ENCODE assay signal across 1 fruit fly cellular context in the genomic region with DNA sequence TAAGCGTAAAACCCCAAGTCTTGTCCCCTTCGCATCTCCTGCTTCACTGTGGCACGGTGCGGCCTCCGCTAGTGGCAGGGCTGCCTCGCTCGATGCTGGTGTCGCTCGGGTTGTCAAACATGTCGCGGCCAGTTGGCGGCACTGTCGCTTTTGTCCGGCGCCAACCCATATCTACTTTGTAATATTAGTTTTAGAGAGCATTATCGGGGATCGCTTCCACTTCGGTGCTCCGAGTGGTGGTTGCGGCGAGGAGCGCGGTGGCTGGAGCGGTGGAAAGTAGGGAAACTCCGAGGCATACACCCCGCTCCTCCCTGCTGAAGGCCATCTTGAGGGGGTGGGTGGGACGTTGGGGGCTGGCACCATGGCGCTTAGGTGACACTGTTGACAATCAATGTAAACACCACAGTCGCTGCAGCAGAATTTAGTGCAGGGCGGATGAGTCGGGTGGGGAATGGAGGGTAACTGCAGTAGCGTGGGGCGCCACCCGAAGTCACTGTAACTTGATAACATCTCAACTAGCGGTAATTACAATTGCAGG.
TF ChIP-seq lines count a peak whose summit lies in the region.

No protein-coding gene starts in this region.

TF ChIP-seq in whole organism, embryonic, 481 proteins besides CTCF, POLR2A, EP300 and RAD21 (continued from another document):
- TF ChIP-seq Usf (GFP tag; optimal IDR thresholded peaks at IDR 0.05; lab: Kevin White, UChicago) = peak; percentile 36
- TF ChIP-seq gsb (GFP tag; IDR thresholded peaks at IDR 0.05; lab: Robert Waterston, UW) = no peak
- no peak for TF ChIP-seq Taf1 (GFP tag; IDR thresholded peaks at IDR 0.05; lab: Robert Waterston, UW)
- no peak for TF ChIP-seq Lim3 (GFP tag; IDR thresholded peaks at IDR 0.05; lab: Robert Waterston, UW)
- no peak for TF ChIP-seq CG13424 (tag; optimal IDR thresholded peaks at IDR 0.05; lab: Kevin White, UChicago)
- no peak for TF ChIP-seq CG18011 (GFP tag; optimal IDR thresholded peaks at IDR 0.05; lab: Kevin White, UChicago)
- no peak for TF ChIP-seq CG13123 (GFP tag; optimal IDR thresholded peaks at IDR 0.05; lab: Kevin White, UChicago)
- TF ChIP-seq hb (GFP tag; IDR thresholded peaks at IDR 0.05; lab: Robert Waterston, UW; ENCODE audit: partially characterized antibody) = no peak
- no peak for TF ChIP-seq rib (GFP tag; IDR thresholded peaks at IDR 0.05; lab: Robert Waterston, UW)
- no peak for TF ChIP-seq Mes4 (GFP tag; optimal IDR thresholded peaks at IDR 0.05; lab: Kevin White, UChicago)
- no peak for TF ChIP-seq CG10654 (GFP tag; optimal IDR thresholded peaks at IDR 0.05; lab: Kevin White, UChicago)
- no peak for TF ChIP-seq Chrac-16 (GFP tag; optimal IDR thresholded peaks at IDR 0.05; lab: Kevin White, UChicago)
- TF ChIP-seq btn (GFP tag; optimal IDR thresholded peaks at IDR 0.05; lab: Kevin White, UChicago) = no peak
- no peak for TF ChIP-seq slbo (GFP tag; IDR thresholded peaks at IDR 0.05; lab: Robert Waterston, UW)
- TF ChIP-seq gfzf (GFP tag; optimal IDR thresholded peaks at IDR 0.05; lab: Kevin White, UChicago) = no peak
- TF ChIP-seq ERR (GFP tag; optimal IDR thresholded peaks at IDR 0.05; lab: Kevin White, UChicago) = no peak
- no peak for TF ChIP-seq her (GFP tag; optimal IDR thresholded peaks at IDR 0.05; lab: Kevin White, UChicago)
- no peak for TF ChIP-seq CG32772 (GFP tag; IDR thresholded peaks at IDR 0.05; lab: Robert Waterston, UW)
- no peak for TF ChIP-seq slou (GFP tag; optimal IDR thresholded peaks at IDR 0.05; lab: Kevin White, UChicago)
- TF ChIP-seq NfI (GFP tag; optimal IDR thresholded peaks at IDR 0.05; lab: Kevin White, UChicago) = no peak
- TF ChIP-seq stc (GFP tag; IDR thresholded peaks at IDR 0.05; lab: Robert Waterston, UW) = no peak
- TF ChIP-seq CG2889 (GFP tag; IDR thresholded peaks at IDR 0.05; lab: Robert Waterston, UW) = no peak
- no peak for TF ChIP-seq Oli (tag; optimal IDR thresholded peaks at IDR 0.05; lab: Kevin White, UChicago)
- no peak for TF ChIP-seq CG34422 (GFP tag; IDR thresholded peaks at IDR 0.05; lab: Robert Waterston, UW)
- TF ChIP-seq Hr39 (optimal IDR thresholded peaks at IDR 0.05; lab: Kevin White, UChicago) = no peak
- no peak for TF ChIP-seq CG4404 (GFP tag; IDR thresholded peaks at IDR 0.05; lab: Robert Waterston, UW)
- TF ChIP-seq CG8478 (optimal IDR thresholded peaks at IDR 0.05; lab: Kevin White, UChicago) = no peak
- TF ChIP-seq lov (optimal IDR thresholded peaks at IDR 0.05; lab: Kevin White, UChicago) = no peak
- TF ChIP-seq lov (GFP tag; IDR thresholded peaks at IDR 0.05; lab: Robert Waterston, UW) = 0 out of 3 replicates have a peak, but pooled peaks have one; percentile 65
- no peak for TF ChIP-seq fd96Cb (tag; optimal IDR thresholded peaks at IDR 0.05; lab: Kevin White, UChicago)
- no peak for TF ChIP-seq ftz-f1 (GFP tag; optimal IDR thresholded peaks at IDR 0.05; lab: Kevin White, UChicago)
- no peak for TF ChIP-seq sob (GFP tag; IDR thresholded peaks at IDR 0.05; lab: Robert Waterston, UW)
- no peak for TF ChIP-seq CG7839 (tag; optimal IDR thresholded peaks at IDR 0.05; lab: Kevin White, UChicago)
- peak; percentile 77 for TF ChIP-seq MTF-1 (GFP tag; optimal IDR thresholded peaks at IDR 0.05; lab: Kevin White, UChicago; ENCODE audit: borderline replicate concordance)
- no peak for TF ChIP-seq CG11093 (GFP tag; IDR thresholded peaks at IDR 0.05; lab: Robert Waterston, UW)
- TF ChIP-seq HLH3B (GFP tag; IDR thresholded peaks at IDR 0.05; lab: Robert Waterston, UW) = no peak
- no peak for TF ChIP-seq trh (GFP tag; optimal IDR thresholded peaks at IDR 0.05; lab: Kevin White, UChicago)
- no peak for TF ChIP-seq CG7928 (GFP tag; optimal IDR thresholded peaks at IDR 0.05; lab: Kevin White, UChicago)
- TF ChIP-seq Eip74EF (GFP tag; optimal IDR thresholded peaks at IDR 0.05; lab: Kevin White, UChicago) = no peak
- TF ChIP-seq CG6654 (GFP tag; optimal IDR thresholded peaks at IDR 0.05; lab: Kevin White, UChicago) = no peak
- TF ChIP-seq ro (GFP tag; IDR thresholded peaks at IDR 0.05; lab: Robert Waterston, UW) = no peak
- no peak for TF ChIP-seq CG3838 (GFP tag; optimal IDR thresholded peaks at IDR 0.05; lab: Kevin White, UChicago)
- no peak for TF ChIP-seq CG18599 (GFP tag; optimal IDR thresholded peaks at IDR 0.05; lab: Kevin White, UChicago)
- no peak for TF ChIP-seq CG32532 (GFP tag; IDR thresholded peaks at IDR 0.05; lab: Robert Waterston, UW)
- no peak for TF ChIP-seq CG13775 (GFP tag; optimal IDR thresholded peaks at IDR 0.05; lab: Kevin White, UChicago)
- no peak for TF ChIP-seq chif (GFP tag; optimal IDR thresholded peaks at IDR 0.05; lab: Kevin White, UChicago)
- no peak for TF ChIP-seq HLH4C (GFP tag; IDR thresholded peaks at IDR 0.05; lab: Robert Waterston, UW; ENCODE audit: partially characterized antibody)
- TF ChIP-seq CG9817 (tag; optimal IDR thresholded peaks at IDR 0.05; lab: Kevin White, UChicago) = no peak
- TF ChIP-seq Sin3A (optimal IDR thresholded peaks at IDR 0.05; lab: Kevin White, UChicago) = no peak
- TF ChIP-seq nmo (GFP tag; optimal IDR thresholded peaks at IDR 0.05; lab: Kevin White, UChicago) = no peak
- TF ChIP-seq CG17186 (GFP tag; optimal IDR thresholded peaks at IDR 0.05; lab: Kevin White, UChicago) = peak; percentile 45
- no peak for TF ChIP-seq Mrtf (GFP tag; IDR thresholded peaks at IDR 0.05; lab: Robert Waterston, UW)
- no peak for TF ChIP-seq peb (GFP tag; IDR thresholded peaks at IDR 0.05; lab: Robert Waterston, UW)
- no peak for TF ChIP-seq CG4424 (GFP tag; optimal IDR thresholded peaks at IDR 0.05; lab: Kevin White, UChicago)
- no peak for TF ChIP-seq Myb (GFP tag; optimal IDR thresholded peaks at IDR 0.05; lab: Kevin White, UChicago)
- TF ChIP-seq Mad (GFP tag; optimal IDR thresholded peaks at IDR 0.05; lab: Kevin White, UChicago) = no peak
- no peak for TF ChIP-seq zen (tag; optimal IDR thresholded peaks at IDR 0.05; lab: Kevin White, UChicago)
- TF ChIP-seq CG18476 (GFP tag; optimal IDR thresholded peaks at IDR 0.05; lab: Kevin White, UChicago) = no peak
- no peak for TF ChIP-seq Deaf1 (tag; optimal IDR thresholded peaks at IDR 0.05; lab: Kevin White, UChicago)
- peak; percentile 71 for TF ChIP-seq Xrp1 (GFP tag; IDR thresholded peaks at IDR 0.05; lab: Robert Waterston, UW)
- no peak for TF ChIP-seq repo (GFP tag; optimal IDR thresholded peaks at IDR 0.05; lab: Kevin White, UChicago)
- no peak for TF ChIP-seq corto (GFP tag; optimal IDR thresholded peaks at IDR 0.05; lab: Kevin White, UChicago)
- TF ChIP-seq CG4820 (GFP tag; optimal IDR thresholded peaks at IDR 0.05; lab: Kevin White, UChicago) = no peak
- no peak for TF ChIP-seq ato (GFP tag; IDR thresholded peaks at IDR 0.05; lab: Robert Waterston, UW; ENCODE audit: partially characterized antibody)
- no peak for TF ChIP-seq br (optimal IDR thresholded peaks at IDR 0.05; lab: Kevin White, UChicago)
- no peak for TF ChIP-seq CG12391 (tag; optimal IDR thresholded peaks at IDR 0.05; lab: Kevin White, UChicago)
- peak; percentile 49 for TF ChIP-seq Lhr (GFP tag; optimal IDR thresholded peaks at IDR 0.05; lab: Kevin White, UChicago)
- no peak for TF ChIP-seq twi (tag; optimal IDR thresholded peaks at IDR 0.05; lab: Kevin White, UChicago)
- no peak for TF ChIP-seq usp (GFP tag; optimal IDR thresholded peaks at IDR 0.05; lab: Kevin White, UChicago)
- TF ChIP-seq CG13287 (GFP tag; IDR thresholded peaks at IDR 0.05; lab: Robert Waterston, UW; ENCODE audit: partially characterized antibody) = no peak
